Worm (Caenorhabditis elegans) whole organism, mixed stage, embryonic: Measurements from ENCODE around the gene Y97E10C.1.

Experiments
- M03D4.4 ChIP-seq: sonication (generic microtip); optimal IDR thresholded peaks from 2 replicates; lab custom pipeline; 2017; ENCODE audit warnings: mild to moderate bottlenecking, missing genetic modification characterization, missing compliant biosample characterization
- elt-1 ChIP-seq: sonication (generic microtip); optimal IDR thresholded peaks from 2 replicates; lab custom pipeline; 2017; ENCODE audit warnings: missing genetic modification characterization, mild to moderate bottlenecking, missing compliant biosample characterization, antibody characterized with exemption, moderate library complexity, borderline replicate concordance; ENCODE audit not compliant: insufficient read depth
- nhr-12 ChIP-seq: fragments of 150-350 bp; optimal IDR thresholded peaks from 2 replicates; lab custom pipeline; 2014; ENCODE audit warnings: missing biosample characterization, missing genetic modification characterization
- nhr-237 ChIP-seq: fragments of 150-350 bp; optimal IDR thresholded peaks from 2 replicates; lab custom pipeline; 2014; ENCODE audit warnings: missing biosample characterization, missing genetic modification characterization
- ztf-11 ChIP-seq: fragments of 150-350 bp; optimal IDR thresholded peaks from 2 replicates; lab custom pipeline; 2014; ENCODE audit warnings: missing biosample characterization, missing genetic modification characterization

DNA sequence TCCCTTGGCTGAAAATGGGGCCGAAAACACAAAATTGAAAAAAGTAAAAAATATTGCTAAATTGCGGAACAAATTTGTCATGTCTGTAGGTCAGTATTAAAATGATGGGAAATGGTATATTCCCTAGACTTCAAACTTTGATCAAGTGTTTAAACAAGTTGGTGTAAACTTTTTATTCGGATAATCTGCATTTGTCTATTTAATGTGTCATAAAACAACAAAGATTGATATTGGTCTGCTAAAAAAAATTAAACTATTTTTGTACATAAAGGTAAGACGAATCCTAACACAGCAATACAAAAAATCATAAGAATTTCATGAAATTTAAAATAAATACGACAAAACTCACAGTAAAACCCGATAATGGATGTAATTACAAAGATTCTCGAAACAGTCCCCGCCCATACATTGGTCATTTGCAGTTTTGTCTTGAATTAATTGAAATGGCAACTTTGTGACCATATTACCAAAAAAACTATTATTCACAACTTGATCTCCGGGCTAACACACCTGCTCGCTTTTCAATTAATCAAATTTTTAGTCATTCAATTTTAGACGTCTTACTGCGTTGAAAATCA lies 4.6 kb upstream of the Y97E10C.1 start, which contains the start of the genes ZK105.6 and ZK105.8:
- TF ChIP-seq elt-1 (tag; lab: Kevin White, UChicago) = no peak
- TF ChIP-seq ztf-11 = no peak
- no peak for TF ChIP-seq nhr-12 (tag; lab: Kevin White, UChicago)
- TF ChIP-seq nhr-237 (tag; lab: Kevin White, UChicago) = no peak
- no peak for TF ChIP-seq M03D4.4 (tag; lab: Kevin White, UChicago)
